Fruit fly (Drosophila melanogaster) whole organism, prepupa: ENCODE results near the gene Cyp4ac3.

Experiments used
- Blimp-1 ChIP-seq: fragments of 200-800 bp; sonication (Bioruptor generic); optimal IDR thresholded peaks from 3 replicates; lab custom pipeline; 2017; ENCODE audit warnings: missing biosample characterization, missing genetic modification characterization, mild to moderate bottlenecking, moderate library complexity, missing genetic modification reagents
- CG10631 ChIP-seq: fragments of 200-800 bp; sonication (Bioruptor generic); optimal IDR thresholded peaks from 2 replicates; lab custom pipeline; 2016; ENCODE audit warnings: missing biosample characterization, missing genetic modification characterization
- CG10669 ChIP-seq: fragments of 200-800 bp; sonication (Bioruptor generic); optimal IDR thresholded peaks from 3 replicates; lab custom pipeline; 2018; ENCODE audit warnings: missing biosample characterization, mild to moderate bottlenecking, missing genetic modification characterization, moderate library complexity
- CG11294 ChIP-seq: fragments of 200-800 bp; sonication (Bioruptor generic); IDR thresholded peaks from 2 replicates; pipeline ENCODE4 v1.3.6; 2022; ENCODE audit warnings: missing biosample characterization, missing genetic modification characterization
- CG11762 ChIP-seq: fragments of 200-800 bp; sonication (Bioruptor generic); optimal IDR thresholded peaks from 3 replicates; lab custom pipeline; 2016; ENCODE audit warnings: missing biosample characterization, missing genetic modification characterization; ENCODE audit not compliant: insufficient read depth
- CG11902 ChIP-seq: fragments of 200-800 bp; sonication (Bioruptor generic); optimal IDR thresholded peaks from 3 replicates; lab custom pipeline; 2016; ENCODE audit warnings: missing biosample characterization, missing genetic modification characterization
- CG15336 ChIP-seq: fragments of 200-800 bp; sonication (Bioruptor generic); IDR thresholded peaks from 2 replicates; pipeline ENCODE4 v1.3.6; 2022; ENCODE audit warnings: missing biosample characterization, missing genetic modification characterization
- CG1621 ChIP-seq: fragments of 200-800 bp; sonication (Bioruptor generic); optimal IDR thresholded peaks from 3 replicates; lab custom pipeline; 2018; ENCODE audit warnings: missing biosample characterization, mild to moderate bottlenecking, missing genetic modification characterization
- CG16779 ChIP-seq: fragments of 200-800 bp; sonication (Bioruptor generic); optimal IDR thresholded peaks from 3 replicates; lab custom pipeline; 2017; ENCODE audit warnings: missing biosample characterization, mild to moderate bottlenecking, missing genetic modification characterization
- CG32006 ChIP-seq: fragments of 200-800 bp; sonication (Bioruptor generic); optimal IDR thresholded peaks from 3 replicates; lab custom pipeline; 2017; ENCODE audit warnings: missing biosample characterization, mild to moderate bottlenecking, missing genetic modification characterization
- CG34406 ChIP-seq: fragments of 200-800 bp; sonication (Bioruptor generic); optimal IDR thresholded peaks from 3 replicates; lab custom pipeline; 2016; ENCODE audit warnings: missing biosample characterization, missing genetic modification characterization
- CG3919 ChIP-seq: fragments of 200-800 bp; sonication (Bioruptor generic); optimal IDR thresholded peaks from 3 replicates; lab custom pipeline; 2016; ENCODE audit warnings: missing biosample characterization, missing genetic modification characterization
- CG4318 ChIP-seq: fragments of 200-800 bp; sonication (Bioruptor generic); optimal IDR thresholded peaks from 3 replicates; lab custom pipeline; 2017; ENCODE audit warnings: missing biosample characterization, mild to moderate bottlenecking, missing genetic modification characterization
- CG6276 ChIP-seq: fragments of 200-800 bp; sonication (Bioruptor generic); optimal IDR thresholded peaks from 2 replicates; lab custom pipeline; 2017; ENCODE audit warnings: missing biosample characterization, mild to moderate bottlenecking, missing genetic modification characterization
- CG6792 ChIP-seq: fragments of 200-800 bp; sonication (Bioruptor generic); optimal IDR thresholded peaks from 3 replicates; lab custom pipeline; 2016; ENCODE audit warnings: missing biosample characterization, missing genetic modification characterization
- CG6808 ChIP-seq: fragments of 200-800 bp; sonication (Bioruptor generic); optimal IDR thresholded peaks from 3 replicates; lab custom pipeline; 2017; ENCODE audit warnings: missing biosample characterization, missing genetic modification characterization, mild to moderate bottlenecking, moderate library complexity, missing genetic modification reagents
- CG8319 ChIP-seq: fragments of 200-800 bp; sonication (Bioruptor generic); optimal IDR thresholded peaks from 3 replicates; lab custom pipeline; 2016; ENCODE audit warnings: missing biosample characterization, missing genetic modification characterization
- CG9139 ChIP-seq: fragments of 200-800 bp; sonication (Bioruptor generic); optimal IDR thresholded peaks from 3 replicates; lab custom pipeline; 2017; ENCODE audit warnings: missing biosample characterization, mild to moderate bottlenecking, missing genetic modification characterization
- Eip75B ChIP-seq: fragments of 200-800 bp; sonication (Bioruptor generic); optimal IDR thresholded peaks from 3 replicates; lab custom pipeline; 2016; ENCODE audit warnings: missing biosample characterization, missing genetic modification characterization
- Eip78C ChIP-seq: fragments of 200-800 bp; sonication (Bioruptor generic); peaks from one replicate; lab custom pipeline; 2016; ENCODE audit warnings: missing biosample characterization, missing genetic modification characterization
- Eip93F ChIP-seq: fragments of 200-800 bp; sonication (Bioruptor generic); optimal IDR thresholded peaks from 2 replicates; lab custom pipeline; 2016; ENCODE audit warnings: missing biosample characterization, mild to moderate bottlenecking, missing genetic modification characterization
- Ets21C ChIP-seq: fragments of 200-800 bp; sonication (Bioruptor generic); optimal IDR thresholded peaks from 3 replicates; lab custom pipeline; 2016; ENCODE audit warnings: missing biosample characterization, missing genetic modification characterization
- Hr4 ChIP-seq: fragments of 200-800 bp; sonication (Bioruptor generic); optimal IDR thresholded peaks from 3 replicates; lab custom pipeline; 2016; ENCODE audit warnings: missing biosample characterization, missing genetic modification characterization
- Lpt ChIP-seq: fragments of 200-800 bp; sonication (Bioruptor generic); optimal IDR thresholded peaks from 3 replicates; lab custom pipeline; 2016; ENCODE audit warnings: missing biosample characterization, missing genetic modification characterization
- OdsH ChIP-seq: fragments of 200-800 bp; sonication (Bioruptor generic); optimal IDR thresholded peaks from 3 replicates; lab custom pipeline; 2016; ENCODE audit warnings: missing biosample characterization, missing genetic modification characterization
- Sox102F ChIP-seq: fragments of 200-800 bp; sonication (Bioruptor generic); optimal IDR thresholded peaks from 2 replicates; lab custom pipeline; 2016; ENCODE audit warnings: missing biosample characterization, mild to moderate bottlenecking, missing genetic modification characterization
- Sox14 ChIP-seq: fragments of 200-800 bp; sonication (Bioruptor generic); optimal IDR thresholded peaks from 3 replicates; lab custom pipeline; 2016; ENCODE audit warnings: missing biosample characterization, missing genetic modification characterization
- Sox15 ChIP-seq: fragments of 200-800 bp; sonication (Bioruptor generic); optimal IDR thresholded peaks from 3 replicates; lab custom pipeline; 2016; ENCODE audit warnings: missing biosample characterization, missing genetic modification characterization
- achi ChIP-seq: fragments of 200-800 bp; sonication (Bioruptor generic); optimal IDR thresholded peaks from 3 replicates; lab custom pipeline; 2016; ENCODE audit warnings: missing biosample characterization, missing genetic modification characterization
- acj6 ChIP-seq: fragments of 200-800 bp; sonication (Bioruptor generic); optimal IDR thresholded peaks from 3 replicates; lab custom pipeline; 2016; ENCODE audit warnings: missing biosample characterization, missing genetic modification characterization
- eg ChIP-seq: fragments of 200-800 bp; sonication (Bioruptor generic); IDR thresholded peaks from 3 replicates; pipeline ENCODE4 v1.3.6; 2022; ENCODE audit warnings: missing biosample characterization, missing genetic modification characterization
- fd59A ChIP-seq: fragments of 200-800 bp; sonication (Bioruptor generic); optimal IDR thresholded peaks from 2 replicates; lab custom pipeline; 2017; ENCODE audit warnings: missing biosample characterization, mild to moderate bottlenecking, missing genetic modification characterization, missing genetic modification reagents
- fd85E ChIP-seq: fragments of 200-800 bp; sonication (Bioruptor generic); optimal IDR thresholded peaks from 3 replicates; lab custom pipeline; 2016; ENCODE audit warnings: missing biosample characterization, missing genetic modification characterization
- lz ChIP-seq: fragments of 200-800 bp; sonication (Bioruptor generic); optimal IDR thresholded peaks from 3 replicates; lab custom pipeline; 2016; ENCODE audit warnings: missing biosample characterization, missing genetic modification characterization
- net ChIP-seq: fragments of 200-800 bp; sonication (Bioruptor generic); optimal IDR thresholded peaks from 3 replicates; lab custom pipeline; 2016; ENCODE audit warnings: missing biosample characterization, missing genetic modification characterization
- pdm3 ChIP-seq: fragments of 200-800 bp; sonication (Bioruptor generic); optimal IDR thresholded peaks from 3 replicates; lab custom pipeline; 2016; ENCODE audit warnings: missing biosample characterization, missing genetic modification characterization
- salr ChIP-seq, 2 experiments: fragments of 200-800 bp; sonication (Bioruptor generic); optimal IDR thresholded peaks; 3 replicates each; lab custom pipeline; 2016 to 2018; ENCODE audit warnings: missing biosample characterization in 2 of 2, missing genetic modification characterization in 2 of 2, mild to moderate bottlenecking in 1 of 2
- ss ChIP-seq, 2 experiments: fragments of 200-800 bp; sonication (Bioruptor generic); optimal IDR thresholded peaks; 2 replicates in 1 of 2; 3 replicates in 1 of 2; lab custom pipeline; 2017 to 2018; ENCODE audit warnings: mild to moderate bottlenecking in 2 of 2, missing biosample characterization in 2 of 2, missing genetic modification characterization in 2 of 2, moderate library complexity in 1 of 2
- svp ChIP-seq: fragments of 200-800 bp; sonication (Bioruptor generic); peaks from one replicate; lab custom pipeline; 2016; ENCODE audit warnings: missing biosample characterization, missing genetic modification characterization
- topi ChIP-seq: fragments of 200-800 bp; sonication (Bioruptor generic); optimal IDR thresholded peaks from 3 replicates; lab custom pipeline; 2016; ENCODE audit warnings: missing biosample characterization, missing genetic modification characterization
- vri ChIP-seq: fragments of 200-800 bp; sonication (Bioruptor generic); optimal IDR thresholded peaks from 3 replicates; lab custom pipeline; 2016; ENCODE audit warnings: missing biosample characterization, mild to moderate bottlenecking, missing genetic modification characterization

The Cyp4ac3 gene

DNA sequence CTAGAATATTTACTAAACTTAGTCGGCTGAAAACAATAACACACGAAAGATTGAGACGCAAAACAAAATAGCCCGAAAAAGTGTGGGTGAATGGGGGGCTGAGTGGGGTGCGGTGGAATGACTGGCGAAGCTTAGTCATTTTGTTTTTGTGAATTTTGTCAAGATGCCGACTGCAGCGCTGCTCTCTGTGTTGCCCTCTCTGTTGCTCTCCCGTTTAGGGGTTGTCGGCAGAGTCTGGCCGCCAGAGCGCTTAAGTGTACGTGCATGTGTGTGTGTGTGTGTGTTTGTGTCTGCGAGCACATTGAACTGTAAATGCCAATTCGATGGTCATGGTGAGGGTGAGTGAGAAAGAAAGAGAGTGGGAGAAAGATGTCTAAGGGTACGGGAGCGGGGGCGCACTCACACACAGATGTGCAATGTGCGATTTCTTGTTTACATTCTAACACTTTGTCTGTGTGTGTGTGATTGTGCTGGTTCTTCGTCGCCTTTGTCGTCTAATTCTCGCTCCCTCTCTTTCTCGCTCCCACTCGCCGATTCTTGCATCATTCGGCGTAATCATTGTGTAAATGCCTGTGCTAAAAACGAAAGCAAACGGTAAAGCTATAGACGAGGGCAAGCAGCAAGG is 38.2 kb downstream of the Cyp4ac3 start (continued):
- TF ChIP-seq Eip93F (peak; percentile 49), Sox14 (GFP tag; lab: Kevin White, UChicago) (peak; percentile 79), vri (peak; percentile 100), fd85E (no peak), Blimp-1 (GFP tag; lab: Kevin White, UChicago) (peak; percentile 38), Eip78C (GFP tag; lab: Kevin White, UChicago) (peak; percentile 73), net (peak; percentile 34), salr (GFP tag; optimal IDR thresholded peaks at IDR 0.05; lab: Kevin White, UChicago) (no peak), acj6 (GFP tag; lab: Kevin White, UChicago) (no peak), Lpt (GFP tag; lab: Kevin White, UChicago) (peak; percentile 24), CG11902 (GFP tag; lab: Kevin White, UChicago) (no peak), lz (GFP tag; lab: Kevin White, UChicago) (no peak), CG6808 (GFP tag; lab: Kevin White, UChicago) (no peak), fd59A (GFP tag; lab: Kevin White, UChicago) (no peak), OdsH (GFP tag; lab: Kevin White, UChicago) (no peak), eg (GFP tag; lab: Robert Waterston, UW) (peak; percentile 59; the same call in 1 of the 3 replicates), CG1621 (no peak), CG4318 (GFP tag; lab: Kevin White, UChicago) (no peak), CG34406 (GFP tag; lab: Kevin White, UChicago) (no peak), CG16779 (peak; percentile 30), CG11762 (GFP tag; lab: Kevin White, UChicago) (no peak), Sox15 (no peak), CG6792 (no peak), CG10631 (GFP tag; lab: Kevin White, UChicago) (no peak), CG10669 (GFP tag; lab: Kevin White, UChicago) (no peak), CG8319 (GFP tag; lab: Kevin White, UChicago) (no peak), Ets21C (GFP tag; lab: Kevin White, UChicago) (no peak), CG3919 (GFP tag; lab: Kevin White, UChicago) (peak; percentile 32), CG11294 (no peak), Eip75B (GFP tag; lab: Kevin White, UChicago) (peak; percentile 11), Sox102F (GFP tag; lab: Kevin White, UChicago) (no peak), svp (GFP tag; lab: Kevin White, UChicago) (peak; percentile 83), CG9139 (GFP tag; lab: Kevin White, UChicago) (no peak), CG6276 (peak; percentile 14), Hr4 (no peak), topi (GFP tag; lab: Kevin White, UChicago) (peak; percentile 10), ss (GFP tag; optimal IDR thresholded peaks at IDR 0.05; lab: Kevin White, UChicago) (peak in 1 of 2 experiments; percentile 37), pdm3 (no peak), achi (GFP tag; lab: Kevin White, UChicago) (no peak), CG32006 (GFP tag; lab: Kevin White, UChicago) (no peak)

DNA sequence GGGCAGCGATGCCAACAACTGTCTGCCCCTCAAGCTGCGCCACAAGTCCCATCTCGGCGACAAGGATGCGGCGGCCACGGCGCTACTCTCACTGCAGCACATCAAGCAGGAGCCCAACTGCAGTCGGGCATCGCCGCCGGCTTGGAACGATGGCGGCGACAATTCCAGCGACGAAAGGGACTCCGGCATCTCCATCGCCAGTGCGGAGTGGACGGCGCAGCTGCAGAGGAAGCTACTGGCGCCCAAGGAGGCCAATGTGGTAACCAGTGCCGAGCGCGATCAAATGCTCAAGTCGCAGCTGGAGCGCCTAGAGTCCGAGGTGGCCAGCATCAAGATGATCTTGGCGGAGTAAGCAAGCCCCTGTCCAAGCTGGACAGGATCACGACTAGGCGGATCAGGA is 41.1 kb downstream of the Cyp4ac3 start:
- no peak for TF ChIP-seq svp (GFP tag; lab: Kevin White, UChicago)
- no peak for TF ChIP-seq CG11294
- no peak for TF ChIP-seq achi (GFP tag; lab: Kevin White, UChicago)
- TF ChIP-seq Eip75B (GFP tag; lab: Kevin White, UChicago) = no peak
- no peak for TF ChIP-seq CG6276
- no peak for TF ChIP-seq CG15336 (GFP tag; lab: Robert Waterston, UW)
- TF ChIP-seq, all 60 proteins: peak for 0
